Fruit fly (Drosophila melanogaster): ENCODE data around the gene CG7044.

CG7044 gene

DNA sequence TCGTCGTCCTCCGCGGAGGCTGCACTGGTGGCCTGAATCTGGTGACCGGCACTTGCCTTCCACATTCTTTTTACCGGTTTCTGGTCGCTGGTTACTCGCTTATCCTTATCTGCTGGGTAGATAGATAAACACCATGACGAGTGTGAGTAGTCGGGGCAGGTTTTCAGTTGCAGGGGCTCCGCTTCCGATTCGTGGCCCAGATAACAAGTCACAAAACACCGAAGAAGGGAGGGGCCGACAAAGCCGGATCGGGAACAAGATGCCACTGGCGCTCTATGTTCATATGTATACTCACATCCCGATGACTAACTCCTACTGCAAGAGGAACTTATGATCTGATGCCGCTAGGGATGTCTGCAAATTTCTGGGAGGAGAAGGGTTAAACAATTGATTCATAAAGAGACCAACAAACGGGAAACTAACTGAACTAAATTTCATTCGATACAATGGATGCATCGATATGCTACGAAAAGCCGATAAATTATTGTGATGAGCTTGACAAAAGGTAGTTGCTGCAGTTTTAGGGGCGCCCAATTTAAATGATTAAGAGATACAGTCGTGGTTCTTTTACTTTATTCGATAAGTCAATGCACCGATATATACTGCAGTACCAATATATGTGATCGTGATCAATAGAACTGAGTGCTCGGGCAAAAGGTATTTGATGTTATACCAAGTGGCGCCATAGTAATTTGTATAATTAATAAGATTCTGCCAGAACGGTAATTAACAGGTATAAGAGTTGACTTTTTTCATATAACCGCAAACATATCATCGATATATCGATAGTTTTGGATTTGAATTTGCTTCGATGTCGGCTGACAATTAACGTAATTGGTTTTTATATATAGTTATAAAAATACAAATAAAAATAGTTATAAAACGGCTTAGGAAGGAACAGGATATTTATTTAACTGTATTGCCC lies 37.3 kb downstream of the CG7044 start, which contains the start of gene Cortactin (continued):
- no peak for TF ChIP-seq CG10147 (GFP tag; optimal IDR thresholded peaks at IDR 0.05)
- TF ChIP-seq ash1 (GFP tag; optimal IDR thresholded peaks at IDR 0.05) = no peak
- no peak for TF ChIP-seq Hmx (GFP tag; optimal IDR thresholded peaks at IDR 0.05)
- peak; percentile 87 for TF ChIP-seq Kr (GFP tag; optimal IDR thresholded peaks at IDR 0.05)
- TF ChIP-seq ro (GFP tag; IDR thresholded peaks at IDR 0.05) = no peak
- TF ChIP-seq CG12659 (GFP tag; optimal IDR thresholded peaks at IDR 0.05) = peak; percentile 62
- TF ChIP-seq org-1 (GFP tag; optimal IDR thresholded peaks at IDR 0.05) = no peak
- no peak for TF ChIP-seq D19B (GFP tag; optimal IDR thresholded peaks at IDR 0.05)
- no peak for TF ChIP-seq gsb-n (tag; optimal IDR thresholded peaks at IDR 0.05)
- TF ChIP-seq gce (GFP tag; IDR thresholded peaks at IDR 0.05) = no peak; the same call in 2 of the 3 replicates
- peak; percentile 83 for TF ChIP-seq knrl (GFP tag; IDR thresholded peaks at IDR 0.05; ENCODE audit: partially characterized antibody)
- no peak for TF ChIP-seq lmd (GFP tag; IDR thresholded peaks at IDR 0.05)
- TF ChIP-seq crc (GFP tag; optimal IDR thresholded peaks at IDR 0.05) = no peak
- no peak for TF ChIP-seq wek (GFP tag; optimal IDR thresholded peaks at IDR 0.05)
- TF ChIP-seq CG14965 (GFP tag; optimal IDR thresholded peaks at IDR 0.05; ENCODE audit: borderline replicate concordance) = no peak
- no peak for TF ChIP-seq zfh1 (GFP tag; IDR thresholded peaks at IDR 0.05)
- TF ChIP-seq chm (GFP tag; IDR thresholded peaks at IDR 0.05) = peak; percentile 34; the same call in 1 of the 2 replicates
- no peak for TF ChIP-seq Hr39 (optimal IDR thresholded peaks at IDR 0.05)
- TF ChIP-seq CG7987 (GFP tag; optimal IDR thresholded peaks at IDR 0.05) = no peak
- no peak for TF ChIP-seq CG18476 (GFP tag; optimal IDR thresholded peaks at IDR 0.05)
- TF ChIP-seq CG2889 (GFP tag; IDR thresholded peaks at IDR 0.05) = no peak
- TF ChIP-seq Ssrp (tag; optimal IDR thresholded peaks at IDR 0.05) = no peak
- TF ChIP-seq CG3065 (GFP tag; optimal IDR thresholded peaks at IDR 0.05) = no peak
- no peak for TF ChIP-seq pros (GFP tag; optimal IDR thresholded peaks at IDR 0.05)
- no peak for TF ChIP-seq CG6854 (GFP tag; optimal IDR thresholded peaks at IDR 0.05)
- TF ChIP-seq CG11696 (GFP tag; IDR thresholded peaks at IDR 0.05) = no peak
- TF ChIP-seq CG13287 (GFP tag; IDR thresholded peaks at IDR 0.05; ENCODE audit: partially characterized antibody) = peak; percentile 89; the same call in 1 of the 2 replicates
- no peak for TF ChIP-seq slou (GFP tag; optimal IDR thresholded peaks at IDR 0.05)
- no peak for TF ChIP-seq Atf-2 (GFP tag; optimal IDR thresholded peaks at IDR 0.05)
- TF ChIP-seq trem (tag; optimal IDR thresholded peaks at IDR 0.05) = peak; percentile 57
- TF ChIP-seq Nf-YB (GFP tag; optimal IDR thresholded peaks at IDR 0.05) = no peak
- TF ChIP-seq CG30431 (GFP tag; optimal IDR thresholded peaks at IDR 0.05) = no peak
- TF ChIP-seq CG31224 (GFP tag; IDR thresholded peaks at IDR 0.05) = no peak
- peak; percentile 42; the same call in 1 of the 2 replicates for TF ChIP-seq Rfx (GFP tag; IDR thresholded peaks at IDR 0.05)
- TF ChIP-seq CG14050 (GFP tag; IDR thresholded peaks at IDR 0.05) = no peak
- no peak for TF ChIP-seq tap (tag; optimal IDR thresholded peaks at IDR 0.05)
- TF ChIP-seq vfl (GFP tag; optimal IDR thresholded peaks at IDR 0.05) = no peak
- TF ChIP-seq CG42726 (GFP tag; IDR thresholded peaks at IDR 0.05; ENCODE audit: partially characterized antibody) = peak; percentile 95
- peak in 1 of 2 experiments; percentile 1 for TF ChIP-seq dpn (GFP tag; optimal IDR thresholded peaks at IDR 0.05)
- TF ChIP-seq CG6791 (GFP tag; IDR thresholded peaks at IDR 0.05; ENCODE audit: partially characterized antibody) = peak; percentile 94
- TF ChIP-seq sens (GFP tag) = peak; percentile 68
- peak; percentile 57 for TF ChIP-seq HmgZ (tag; optimal IDR thresholded peaks at IDR 0.05)
- peak; percentile 19 for TF ChIP-seq CoRest (tag; optimal IDR thresholded peaks at IDR 0.05)
- TF ChIP-seq ssp (GFP tag; IDR thresholded peaks at IDR 0.05) = no peak
- TF ChIP-seq Myb (GFP tag; optimal IDR thresholded peaks at IDR 0.05) = peak; percentile 67
- no peak for TF ChIP-seq hkb (optimal IDR thresholded peaks at IDR 0.05)
- no peak for TF ChIP-seq hkb (GFP tag; IDR thresholded peaks at IDR 0.05)
- no peak for TF ChIP-seq pum (GFP tag; optimal IDR thresholded peaks at IDR 0.05)
- TF ChIP-seq CG14860 (GFP tag; IDR thresholded peaks at IDR 0.05; ENCODE audit: partially characterized antibody) = peak; percentile 86
- no peak for TF ChIP-seq Adf1 (GFP tag; IDR thresholded peaks at IDR 0.05)
